Worm (Caenorhabditis elegans) whole organism, young adult: ENCODE measurements around the gene srz-67.

Experiments used
- F33H1.4 ChIP-seq: fragments of 200-800 bp; sonication (Bioruptor generic); IDR thresholded peaks from 2 replicates; pipeline ENCODE4 v1.3.6; 2022; ENCODE audit warnings: missing genetic modification reagents, missing genetic modification characterization, missing compliant biosample characterization
- F52B5.7 ChIP-seq: sonication (generic microtip); optimal IDR thresholded peaks from 2 replicates; lab custom pipeline; 2016; ENCODE audit warnings: mild to moderate bottlenecking, missing genetic modification characterization, missing compliant biosample characterization
- ama-1 ChIP-seq, 3 experiments: fragments of 150-350 bp in 1 of 3; sonication (generic microtip) in 2 of 3; optimal IDR thresholded peaks; 2 replicates each; lab custom pipeline; 2014 to 2018; ENCODE audit warnings: missing biosample characterization in 2 of 3, missing genetic modification characterization in 2 of 3, missing genetic modification reagents in 2 of 3
- atf-7 ChIP-seq: sonication (generic microtip); optimal IDR thresholded peaks from 2 replicates; lab custom pipeline; 2017; ENCODE audit warnings: mild to moderate bottlenecking, missing genetic modification characterization, missing compliant biosample characterization
- ceh-58 ChIP-seq: fragments of 200-800 bp; sonication (Bioruptor generic); IDR thresholded peaks from 2 replicates; pipeline ENCODE4 v1.3.6; 2022; ENCODE audit warnings: missing genetic modification characterization, missing compliant biosample characterization
- ets-4 ChIP-seq: fragments of 200-800 bp; sonication (Bioruptor generic); optimal IDR thresholded peaks from 2 replicates; lab custom pipeline; 2018; ENCODE audit warnings: mild to moderate bottlenecking, missing genetic modification characterization, missing compliant biosample characterization
- lin-35 ChIP-seq, 3 experiments: fragments of 150-350 bp in 2 of 3; sonication (generic microtip) in 1 of 3; optimal IDR thresholded peaks; 2 replicates each; lab custom pipeline; 2014 to 2018; ENCODE audit warnings: missing biosample characterization in 3 of 3, missing genetic modification characterization in 3 of 3, missing genetic modification reagents in 3 of 3
- mel-28 ChIP-seq: sonication (generic microtip); optimal IDR thresholded peaks from 2 replicates; lab custom pipeline; 2016; ENCODE audit warnings: borderline replicate concordance, mild to moderate bottlenecking, missing genetic modification characterization, missing compliant biosample characterization
- snpc-3.4 ChIP-seq: sonication (generic microtip); optimal IDR thresholded peaks from 2 replicates; lab custom pipeline; 2017; ENCODE audit warnings: missing genetic modification characterization, mild to moderate bottlenecking, missing compliant biosample characterization, antibody characterized with exemption, moderate library complexity, missing genotype, missing genetic modification reagents
- snpc-4 ChIP-seq, 5 experiments: fragments of 150-350 bp in 1 of 5; sonication (generic microtip) in 4 of 5; optimal IDR thresholded peaks; 2 replicates each; lab custom pipeline; 2014 to 2018; ENCODE audit warnings: missing genetic modification characterization in 5 of 5, missing biosample characterization in 3 of 5, antibody characterized with exemption in 2 of 5, mild to moderate bottlenecking in 2 of 5, missing compliant biosample characterization in 2 of 5, missing genotype in 2 of 5, moderate library complexity in 2 of 5, missing genetic modification reagents in 1 of 5
- ztf-6 ChIP-seq: fragments of 200-800 bp; sonication (Bioruptor generic); IDR thresholded peaks from 2 replicates; pipeline ENCODE4 v1.3.6; 2022; ENCODE audit warnings: missing genetic modification reagents, missing genetic modification characterization, missing compliant biosample characterization

- TF ChIP-seq atf-7 (tag; lab: Kevin White, UChicago), result no peak
- TF ChIP-seq ceh-58 (GFP tag; lab: Robert Waterston, UW), result no peak
- TF ChIP-seq ets-4, result no peak
- no peak for TF ChIP-seq lin-35 (GFP tag; optimal IDR thresholded peaks at IDR 0.05; lab: Kevin White, UChicago)
- no peak for TF ChIP-seq F52B5.7 (tag; lab: Kevin White, UChicago)
- no peak for TF ChIP-seq ztf-6
- no peak for TF ChIP-seq ama-1 (optimal IDR thresholded peaks at IDR 0.05; lab: Kevin White, UChicago)
- TF ChIP-seq ama-1 (GFP tag; optimal IDR thresholded peaks at IDR 0.05; lab: Kevin White, UChicago), result no peak
- TF ChIP-seq mel-28 (tag; lab: Kevin White, UChicago), result no peak
- TF ChIP-seq snpc-3.4 (tag; lab: Kevin White, UChicago), result no peak
- no peak for TF ChIP-seq F33H1.4 (GFP tag; lab: Robert Waterston, UW)
- TF ChIP-seq snpc-4 (GFP tag; optimal IDR thresholded peaks at IDR 0.05; lab: Kevin White, UChicago), result no peak
- TF ChIP-seq snpc-4 (tag; optimal IDR thresholded peaks at IDR 0.05; lab: Kevin White, UChicago), result no peak
These were observed 33.5 kb downstream of the srz-67 start, which contains the start of gene sri-50 for ce11 chrII:3203415-3203814.
